Fruit fly (Drosophila melanogaster) whole organism, embryonic: Measurements from ENCODE around the gene CG7607.

Source experiments
- Ada2b ChIP-seq: fragments of 200-800 bp; sonication (Bioruptor generic); IDR thresholded peaks from 2 replicates; pipeline ENCODE4 v1.3.6; 2022; ENCODE audit warnings: missing biosample characterization, missing genetic modification characterization
- Adf1 ChIP-seq: fragments of 200-800 bp; sonication (Bioruptor generic); IDR thresholded peaks from 2 replicates; pipeline ENCODE4 v1.3.6; 2022; ENCODE audit warnings: missing biosample characterization, missing genetic modification characterization
- CG10959 ChIP-seq: fragments of 200-800 bp; sonication (Bioruptor generic); IDR thresholded peaks from 2 replicates; pipeline ENCODE4 v1.3.6; 2022; ENCODE audit warnings: missing biosample characterization, missing genetic modification characterization
- CG11247 ChIP-seq: fragments of 200-800 bp; sonication (Bioruptor generic); IDR thresholded peaks from 2 replicates; pipeline ENCODE4 v1.3.6; 2022; ENCODE audit warnings: missing biosample characterization, missing genetic modification characterization
- CG15479 ChIP-seq: fragments of 200-800 bp; sonication (Bioruptor generic); optimal IDR thresholded peaks from 3 replicates; lab custom pipeline; 2019; ENCODE audit warnings: missing biosample characterization, mild to moderate bottlenecking, missing genetic modification characterization, moderate library complexity
- CG16779 ChIP-seq: fragments of 200-800 bp; sonication (Bioruptor generic); IDR thresholded peaks from 2 replicates; pipeline ENCODE4 v1.3.6; 2022; ENCODE audit warnings: missing biosample characterization, missing genetic modification characterization
- CG16813 ChIP-seq: fragments of 200-800 bp; sonication (Bioruptor generic); IDR thresholded peaks from 3 replicates; pipeline ENCODE4 v1.3.6; 2022; ENCODE audit warnings: missing biosample characterization, missing genetic modification characterization; ENCODE audit not compliant: partially characterized antibody
- CG18262 ChIP-seq: fragments of 200-800 bp; optimal IDR thresholded peaks from 3 replicates; lab custom pipeline; 2019; ENCODE audit warnings: missing biosample characterization, mild to moderate bottlenecking, missing genetic modification characterization, moderate library complexity
- CG2678 ChIP-seq: fragments of 200-800 bp; sonication (Bioruptor generic); optimal IDR thresholded peaks from 3 replicates; lab custom pipeline; 2019; ENCODE audit warnings: missing biosample characterization, mild to moderate bottlenecking, missing genetic modification characterization, moderate library complexity
- CG32767 ChIP-seq: fragments of 200-800 bp; sonication (Bioruptor generic); IDR thresholded peaks from 2 replicates; pipeline ENCODE4 v1.3.6; 2022; ENCODE audit warnings: missing biosample characterization, missing genetic modification characterization
- CG33557 ChIP-seq: fragments of 200-800 bp; sonication (Bioruptor generic); optimal IDR thresholded peaks from 2 replicates; lab custom pipeline; 2019; ENCODE audit warnings: missing biosample characterization, mild to moderate bottlenecking, missing genetic modification characterization, moderate library complexity
- CG4328 ChIP-seq: fragments of 200-800 bp; sonication (Bioruptor generic); optimal IDR thresholded peaks from 3 replicates; lab custom pipeline; 2017; ENCODE audit warnings: missing biosample characterization, missing genetic modification reagents, missing genetic modification characterization
- CG5180 ChIP-seq: fragments of 200-800 bp; sonication (Bioruptor generic); optimal IDR thresholded peaks from 3 replicates; lab custom pipeline; 2017; ENCODE audit warnings: missing biosample characterization, missing genetic modification characterization, mild to moderate bottlenecking, moderate library complexity, missing genetic modification reagents
- CG7271 ChIP-seq: fragments of 200-800 bp; sonication (Bioruptor generic); optimal IDR thresholded peaks from 2 replicates; lab custom pipeline; 2018; ENCODE audit warnings: missing biosample characterization, mild to moderate bottlenecking, missing genetic modification characterization, moderate library complexity
- CG7963 ChIP-seq: fragments of 200-800 bp; sonication (Bioruptor generic); IDR thresholded peaks from 3 replicates; pipeline ENCODE4 v1.3.6; 2022; ENCODE audit warnings: missing biosample characterization, missing genetic modification characterization; ENCODE audit not compliant: partially characterized antibody
- CG9437 ChIP-seq: fragments of 200-800 bp; sonication (Bioruptor generic); optimal IDR thresholded peaks from 2 replicates; lab custom pipeline; 2018; ENCODE audit warnings: missing biosample characterization, mild to moderate bottlenecking, missing genetic modification characterization
- CG9727 ChIP-seq: fragments of 200-800 bp; sonication (Bioruptor generic); optimal IDR thresholded peaks from 3 replicates; lab custom pipeline; 2017; ENCODE audit warnings: missing biosample characterization, mild to moderate bottlenecking, missing genetic modification characterization
- CoRest ChIP-seq: fragments of 200-800 bp; sonication (Bioruptor generic); optimal IDR thresholded peaks from 3 replicates; lab custom pipeline; 2018; ENCODE audit warnings: missing biosample characterization, mild to moderate bottlenecking, missing genetic modification characterization, moderate library complexity
- D ChIP-seq, 2 experiments: fragments of 200-800 bp in 1 of 2; fragments of >200 bp in 1 of 2; sonication (Bioruptor generic) in 1 of 2; optimal IDR thresholded peaks; 2 replicates in 1 of 2; 3 replicates in 1 of 2; lab custom pipeline; 2017; ENCODE audit warnings: mild to moderate bottlenecking in 1 of 2, missing biosample characterization in 1 of 2, missing genetic modification characterization in 1 of 2, missing genetic modification reagents in 1 of 2
- Dip3 ChIP-seq: fragments of 200-800 bp; sonication (Bioruptor generic); optimal IDR thresholded peaks from 3 replicates; lab custom pipeline; 2016; ENCODE audit warnings: missing biosample characterization, missing genetic modification characterization
- Jarid2 ChIP-seq: fragments of 200-800 bp; sonication (Bioruptor generic); optimal IDR thresholded peaks from 3 replicates; lab custom pipeline; 2017; ENCODE audit warnings: mild to moderate bottlenecking, missing biosample characterization, missing genetic modification reagents, missing genetic modification characterization
- Sin3A ChIP-seq: fragments of >200 bp; optimal IDR thresholded peaks from 2 replicates; lab custom pipeline; 2018
- cad ChIP-seq: fragments of >200 bp; optimal IDR thresholded peaks from 2 replicates; lab custom pipeline; 2017; ENCODE audit warnings: missing biosample characterization, missing genetic modification characterization
- chn ChIP-seq: fragments of 200-800 bp; sonication (Bioruptor generic); optimal IDR thresholded peaks from 2 replicates; lab custom pipeline; 2016; ENCODE audit warnings: missing biosample characterization, missing genetic modification characterization
- dmrt11E ChIP-seq: fragments of 200-800 bp; sonication (Bioruptor generic); optimal IDR thresholded peaks from 3 replicates; lab custom pipeline; 2018; ENCODE audit warnings: missing biosample characterization, mild to moderate bottlenecking, missing genetic modification characterization, moderate library complexity
- dmrt99B ChIP-seq: fragments of 200-800 bp; sonication (Bioruptor generic); optimal IDR thresholded peaks from 2 replicates; lab custom pipeline; 2018; ENCODE audit warnings: missing biosample characterization, mild to moderate bottlenecking, missing genetic modification characterization, moderate library complexity
- esg ChIP-seq: fragments of 200-800 bp; sonication (Bioruptor generic); conservative IDR thresholded peaks from 2 replicates; pipeline ENCODE4 v1.3.6; 2022; ENCODE audit warnings: missing biosample characterization, missing genetic modification characterization
- gem ChIP-seq: fragments of 200-800 bp; sonication (Bioruptor generic); optimal IDR thresholded peaks from 2 replicates; lab custom pipeline; 2019; ENCODE audit warnings: missing biosample characterization, mild to moderate bottlenecking, missing genetic modification characterization, moderate library complexity
- grn ChIP-seq: fragments of 200-800 bp; sonication (Bioruptor generic); optimal IDR thresholded peaks from 3 replicates; lab custom pipeline; 2017; ENCODE audit warnings: missing biosample characterization, missing genetic modification characterization
- ind ChIP-seq: fragments of 200-800 bp; sonication (Bioruptor generic); optimal IDR thresholded peaks from 3 replicates; lab custom pipeline; 2016; ENCODE audit warnings: missing biosample characterization, missing genetic modification characterization
- lab ChIP-seq: fragments of 200-800 bp; sonication (Bioruptor generic); optimal IDR thresholded peaks from 3 replicates; lab custom pipeline; 2017; ENCODE audit warnings: missing biosample characterization, missing genetic modification characterization, mild to moderate bottlenecking, moderate library complexity, missing genetic modification reagents
- lola ChIP-seq, 3 experiments: fragments of >200 bp in 2 of 3; fragments of 200-800 bp in 1 of 3; sonication (Bioruptor generic) in 1 of 3; optimal IDR thresholded peaks; 2 replicates each; lab custom pipeline; 2017 to 2019; ENCODE audit warnings: missing biosample characterization in 3 of 3, missing genetic modification characterization in 3 of 3, mild to moderate bottlenecking in 1 of 3, moderate library complexity in 1 of 3
- mld ChIP-seq: fragments of 200-800 bp; sonication (Bioruptor generic); IDR thresholded peaks from 3 replicates; pipeline ENCODE4 v1.3.6; 2022; ENCODE audit warnings: missing biosample characterization, missing genetic modification characterization; ENCODE audit not compliant: partially characterized antibody
- nmo ChIP-seq: fragments of 200-800 bp; sonication (Bioruptor generic); optimal IDR thresholded peaks from 2 replicates; lab custom pipeline; 2018; ENCODE audit warnings: missing biosample characterization, mild to moderate bottlenecking, missing genetic modification characterization, moderate library complexity
- peb ChIP-seq: fragments of 200-800 bp; sonication (Bioruptor generic); IDR thresholded peaks from 2 replicates; pipeline ENCODE4 v1.3.6; 2022; ENCODE audit warnings: missing biosample characterization, missing genetic modification characterization
- seq ChIP-seq: fragments of 200-800 bp; sonication (Bioruptor generic); IDR thresholded peaks from 2 replicates; pipeline ENCODE4 v1.3.6; 2022; ENCODE audit warnings: missing biosample characterization, missing genetic modification characterization
- sim ChIP-seq: fragments of 200-800 bp; sonication (Bioruptor generic); IDR thresholded peaks from 2 replicates; pipeline ENCODE4 v1.3.6; 2022; ENCODE audit warnings: missing biosample characterization, missing genetic modification characterization
- sug ChIP-seq: fragments of 200-800 bp; optimal IDR thresholded peaks from 2 replicates; lab custom pipeline; 2019; ENCODE audit warnings: missing biosample characterization, mild to moderate bottlenecking, missing genetic modification characterization, moderate library complexity
- tna ChIP-seq: fragments of 200-800 bp; sonication (Bioruptor generic); IDR thresholded peaks from 2 replicates; pipeline ENCODE4 v1.3.6; 2022; ENCODE audit warnings: missing biosample characterization, missing genetic modification characterization; ENCODE audit not compliant: partially characterized antibody
- trh ChIP-seq: fragments of 200-800 bp; sonication (Bioruptor generic); optimal IDR thresholded peaks from 2 replicates; lab custom pipeline; 2016; ENCODE audit warnings: missing biosample characterization, missing genetic modification characterization
- tup ChIP-seq: fragments of 200-800 bp; sonication (Bioruptor generic); optimal IDR thresholded peaks from 2 replicates; lab custom pipeline; 2016; ENCODE audit warnings: missing biosample characterization, mild to moderate bottlenecking, missing genetic modification characterization, moderate library complexity
- twi ChIP-seq: fragments of 200-800 bp; optimal IDR thresholded peaks from 2 replicates; lab custom pipeline; 2019; ENCODE audit warnings: missing biosample characterization, mild to moderate bottlenecking, missing genetic modification characterization, moderate library complexity
- vfl ChIP-seq: fragments of 200-800 bp; sonication (Bioruptor generic); optimal IDR thresholded peaks from 2 replicates; lab custom pipeline; 2016; ENCODE audit warnings: missing biosample characterization, missing genetic modification characterization
- wek ChIP-seq: fragments of 200-800 bp; sonication (Bioruptor generic); optimal IDR thresholded peaks from 3 replicates; lab custom pipeline; 2018; ENCODE audit warnings: missing biosample characterization, mild to moderate bottlenecking, missing genetic modification characterization, moderate library complexity
- zf30C ChIP-seq: fragments of 200-800 bp; sonication (Bioruptor generic); optimal IDR thresholded peaks from 3 replicates; lab custom pipeline; 2018; ENCODE audit warnings: missing biosample characterization, mild to moderate bottlenecking, missing genetic modification characterization

CG7607 gene

dm6 chr3L:11233547-11233946 is 34.1 kb downstream of the CG7607 start (continued):
- TF ChIP-seq CG9727 (no peak), CG2678 (tag; lab: Kevin White, UChicago) (no peak), lab (peak; percentile 12), Ada2b (GFP tag; lab: Robert Waterston, UW) (no peak), CG15479 (GFP tag; lab: Kevin White, UChicago) (no peak), gem (tag; lab: Kevin White, UChicago) (peak; percentile 67), CoRest (tag; lab: Kevin White, UChicago) (no peak), sug (tag; lab: Kevin White, UChicago) (peak; percentile 20), CG5180 (GFP tag; lab: Kevin White, UChicago) (no peak), CG7271 (tag; lab: Kevin White, UChicago) (no peak), CG11247 (GFP tag; lab: Robert Waterston, UW) (no peak)

- TF ChIP-seq Dip3 (no peak), mld (GFP tag; lab: Robert Waterston, UW) (0 out of 3 replicates have a peak, but pooled peaks have one; percentile 6)
Measured at dm6 chr3L:11236118-11236517, 36.7 kb downstream of the CG7607 start, which contains the start of gene Ir68a. TSS of gene Ir68a (minus strand) at chr3L:11236218.

- TF ChIP-seq nmo = peak; percentile 13
- TF ChIP-seq lola (GFP tag; optimal IDR thresholded peaks at IDR 0.05; lab: Kevin White, UChicago) = peak in 1 of 3 experiments; percentile 16
- no peak for TF ChIP-seq Adf1 (GFP tag; lab: Robert Waterston, UW)
- TF ChIP-seq gem (tag; lab: Kevin White, UChicago) = peak; percentile 3
- peak; percentile 9 for TF ChIP-seq D (optimal IDR thresholded peaks at IDR 0.05; lab: Kevin White, UChicago)
- no peak for TF ChIP-seq D (GFP tag; optimal IDR thresholded peaks at IDR 0.05; lab: Kevin White, UChicago)
- TF ChIP-seq vfl (GFP tag; lab: Kevin White, UChicago) = peak; percentile 9
- TF ChIP-seq grn = no peak
- TF ChIP-seq CG16779 (GFP tag; lab: Robert Waterston, UW) = no peak
- no peak for TF ChIP-seq esg (GFP tag; lab: Robert Waterston, UW)
- no peak for TF ChIP-seq dmrt99B (tag; lab: Kevin White, UChicago)
- TF ChIP-seq chn (GFP tag; lab: Kevin White, UChicago) = no peak
- peak; percentile 35 for TF ChIP-seq CG18262 (tag; lab: Kevin White, UChicago)
- peak; percentile 26 for TF ChIP-seq dmrt11E (tag; lab: Kevin White, UChicago)
- peak; percentile 73 for TF ChIP-seq zf30C (GFP tag; lab: Kevin White, UChicago)
- no peak for TF ChIP-seq wek (GFP tag; lab: Kevin White, UChicago)
- TF ChIP-seq seq (GFP tag; lab: Robert Waterston, UW) = no peak
- no peak for TF ChIP-seq tup (GFP tag; lab: Kevin White, UChicago)
- peak; percentile 11 for TF ChIP-seq twi (tag; lab: Kevin White, UChicago)
- no peak for TF ChIP-seq tna
- TF ChIP-seq trh (GFP tag; lab: Kevin White, UChicago) = no peak
- peak; percentile 86 for TF ChIP-seq CG7271 (tag; lab: Kevin White, UChicago)
- no peak for TF ChIP-seq CG32767 (GFP tag; lab: Robert Waterston, UW)
- TF ChIP-seq ind = no peak
- no peak for TF ChIP-seq peb (GFP tag; lab: Robert Waterston, UW)
- TF ChIP-seq CG33557 (GFP tag; lab: Kevin White, UChicago) = no peak
- TF ChIP-seq CG16813 (GFP tag; lab: Robert Waterston, UW) = no peak
- no peak for TF ChIP-seq CG4328 (GFP tag; lab: Kevin White, UChicago)
- no peak for TF ChIP-seq Sin3A (lab: Kevin White, UChicago)
- TF ChIP-seq Jarid2 (GFP tag; lab: Kevin White, UChicago) = no peak
- no peak for TF ChIP-seq CG9437 (GFP tag; lab: Kevin White, UChicago)
- TF ChIP-seq cad (GFP tag; lab: Kevin White, UChicago) = peak; percentile 90
- TF ChIP-seq CG7963 (GFP tag; lab: Robert Waterston, UW) = 0 out of 3 replicates have a peak, but pooled peaks have one; percentile 26
- TF ChIP-seq sim = no peak
- TF ChIP-seq CG15479 (GFP tag; lab: Kevin White, UChicago) = peak; percentile 53
- TF ChIP-seq CG10959 (GFP tag; lab: Robert Waterston, UW) = no peak
Measured at dm6 chr3L:11237127-11237759, 37.8 kb downstream of the CG7607 start.
